Worm (Caenorhabditis elegans) whole organism, mixed stage, embryonic: ENCODE data around the gene luc-7L3.

Experiments used
- blmp-1 ChIP-seq: fragments of 150-350 bp; optimal IDR thresholded peaks from 2 replicates; lab custom pipeline; 2014; ENCODE audit warnings: missing biosample characterization, missing genetic modification characterization
- drap-1 ChIP-seq: fragments of 200-800 bp; sonication (Bioruptor generic); optimal IDR thresholded peaks from 3 replicates; lab custom pipeline; 2018; ENCODE audit warnings: mild to moderate bottlenecking, missing genetic modification characterization, missing compliant biosample characterization
- mab-5 ChIP-seq: fragments of 150-350 bp; optimal IDR thresholded peaks from 2 replicates; lab custom pipeline; 2014; ENCODE audit warnings: missing biosample characterization, missing genetic modification characterization
- nhr-12 ChIP-seq: fragments of 150-350 bp; optimal IDR thresholded peaks from 2 replicates; lab custom pipeline; 2014; ENCODE audit warnings: missing biosample characterization, missing genetic modification characterization
- nhr-28 ChIP-seq: fragments of 150-350 bp; optimal IDR thresholded peaks from 2 replicates; lab custom pipeline; 2014; ENCODE audit warnings: missing biosample characterization, missing genetic modification characterization
- nhr-76 ChIP-seq: sonication (generic microtip); optimal IDR thresholded peaks from 2 replicates; lab custom pipeline; 2017; ENCODE audit warnings: missing biosample characterization, missing genetic modification characterization
- unc-62 ChIP-seq: fragments of 150-350 bp; optimal IDR thresholded peaks from 2 replicates; lab custom pipeline; 2014; ENCODE audit warnings: missing biosample characterization, missing genetic modification reagents, missing genetic modification characterization
- ztf-11 ChIP-seq: fragments of 150-350 bp; optimal IDR thresholded peaks from 2 replicates; lab custom pipeline; 2014; ENCODE audit warnings: missing biosample characterization, missing genetic modification characterization

DNA sequence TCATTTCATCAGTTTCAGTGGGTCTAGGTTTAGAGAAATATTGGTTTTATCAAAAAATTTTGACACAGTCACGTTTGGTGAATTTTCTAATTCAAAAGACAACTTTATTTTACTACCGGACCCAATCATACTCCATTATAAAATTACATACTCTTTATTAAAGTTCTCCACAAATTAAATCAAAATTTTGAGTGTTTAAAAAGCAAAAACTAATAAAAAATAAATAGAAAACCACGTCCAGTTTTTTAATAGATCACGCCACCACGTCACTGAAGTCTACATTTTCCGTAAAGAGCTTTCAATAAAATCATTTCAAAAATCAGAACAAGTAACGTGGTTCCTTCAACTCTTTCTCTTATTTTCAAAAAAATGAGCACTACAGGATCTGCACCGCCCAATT lies 8.1 kb upstream of the luc-7L3 start, which contains the start of gene txt-1:
- no peak for TF ChIP-seq drap-1 (GFP tag; lab: Kevin White, UChicago)
- no peak for TF ChIP-seq nhr-12 (tag; lab: Kevin White, UChicago)
- TF ChIP-seq nhr-76 (tag; lab: Kevin White, UChicago): no peak
- TF ChIP-seq unc-62 (GFP tag; lab: Kevin White, UChicago): no peak
- TF ChIP-seq mab-5 (tag; lab: Kevin White, UChicago): no peak
- no peak for TF ChIP-seq ztf-11 (tag; lab: Kevin White, UChicago)
- TF ChIP-seq nhr-28 (tag; lab: Kevin White, UChicago): no peak
- no peak for TF ChIP-seq blmp-1 (tag; lab: Kevin White, UChicago)
